Worm (Caenorhabditis elegans) whole organism, L2 larva: ENCODE data around the gene vps-54.

Source experiments
- C34F6.9 ChIP-seq: fragments of 150-350 bp; optimal IDR thresholded peaks from 2 replicates; lab custom pipeline; 2014; ENCODE audit warnings: missing biosample characterization, missing genetic modification characterization
- F13H6.1 ChIP-seq: sonication (generic microtip); optimal IDR thresholded peaks from 2 replicates; lab custom pipeline; 2016; ENCODE audit warnings: missing genetic modification characterization, missing compliant biosample characterization
- R02D3.7 ChIP-seq: fragments of 150-350 bp; optimal IDR thresholded peaks from 2 replicates; lab custom pipeline; 2014; ENCODE audit warnings: missing biosample characterization, missing genetic modification characterization
- Y55F3AM.14 ChIP-seq: fragments of 200-800 bp; sonication (Bioruptor generic); optimal IDR thresholded peaks from 2 replicates; lab custom pipeline; 2018; ENCODE audit warnings: mild to moderate bottlenecking, missing genetic modification characterization, missing compliant biosample characterization
- ZK546.5 ChIP-seq: sonication (generic microtip); optimal IDR thresholded peaks from 2 replicates; lab custom pipeline; 2017; ENCODE audit warnings: missing biosample characterization, missing genetic modification characterization
- alr-1 ChIP-seq: fragments of 150-350 bp; optimal IDR thresholded peaks from 2 replicates; lab custom pipeline; 2014; ENCODE audit warnings: missing biosample characterization, missing genetic modification characterization
- aly-2 ChIP-seq: fragments of 150-350 bp; optimal IDR thresholded peaks from 2 replicates; lab custom pipeline; 2014; ENCODE audit warnings: missing biosample characterization, missing genetic modification characterization
- ama-1 ChIP-seq: fragments of 150-350 bp; optimal IDR thresholded peaks from 2 replicates; lab custom pipeline; 2018; ENCODE audit warnings: inconsistent platforms
- blmp-1 ChIP-seq: sonication (generic microtip); optimal IDR thresholded peaks from 2 replicates; lab custom pipeline; 2017; ENCODE audit warnings: missing genetic modification characterization, mild to moderate bottlenecking, missing compliant biosample characterization, antibody characterized with exemption, moderate library complexity; ENCODE audit not compliant: insufficient read depth
- ceh-82 ChIP-seq: fragments of 150-350 bp; optimal IDR thresholded peaks from 2 replicates; lab custom pipeline; 2014; ENCODE audit warnings: missing biosample characterization, missing genetic modification characterization
- crh-2 ChIP-seq: sonication (generic microtip); optimal IDR thresholded peaks from 2 replicates; lab custom pipeline; 2017; ENCODE audit warnings: missing biosample characterization, missing genetic modification characterization
- dmd-4 ChIP-seq: sonication (generic microtip); optimal IDR thresholded peaks from 2 replicates; lab custom pipeline; 2017; ENCODE audit warnings: missing biosample characterization, missing genetic modification characterization
- elt-1 ChIP-seq: fragments of 150-350 bp; optimal IDR thresholded peaks from 2 replicates; lab custom pipeline; 2014; ENCODE audit warnings: missing biosample characterization, missing genetic modification characterization
- elt-3 ChIP-seq: sonication (generic microtip); optimal IDR thresholded peaks from 2 replicates; lab custom pipeline; 2017; ENCODE audit warnings: missing biosample characterization, missing genetic modification characterization
- fos-1 ChIP-seq: fragments of 150-350 bp; optimal IDR thresholded peaks from 2 replicates; lab custom pipeline; 2014; ENCODE audit warnings: missing biosample characterization, missing genetic modification characterization
- gmeb-1 ChIP-seq: fragments of 150-350 bp; optimal IDR thresholded peaks from 2 replicates; lab custom pipeline; 2014; ENCODE audit warnings: missing biosample characterization, missing genetic modification characterization
- lin-11 ChIP-seq: fragments of 150-350 bp; sonication (generic microtip); optimal IDR thresholded peaks from 2 replicates; lab custom pipeline; 2014; ENCODE audit warnings: missing biosample characterization, missing genetic modification characterization, inconsistent platforms, mixed read lengths
- lin-13 ChIP-seq: fragments of 150-350 bp; optimal IDR thresholded peaks from 2 replicates; lab custom pipeline; 2014; ENCODE audit warnings: missing biosample characterization, missing genetic modification reagents, missing genetic modification characterization
- lin-39 ChIP-seq: fragments of 150-350 bp; optimal IDR thresholded peaks from 2 replicates; lab custom pipeline; 2014; ENCODE audit warnings: missing biosample characterization, missing genetic modification reagents, missing genetic modification characterization
- lsy-2 ChIP-seq, 2 experiments: fragments of 150-350 bp in 1 of 2; sonication (generic microtip) in 1 of 2; optimal IDR thresholded peaks; 2 replicates each; lab custom pipeline; 2014 to 2017; ENCODE audit warnings: missing biosample characterization in 2 of 2, missing genetic modification characterization in 2 of 2
- mab-5 ChIP-seq: fragments of 150-350 bp; optimal IDR thresholded peaks from 2 replicates; lab custom pipeline; 2014; ENCODE audit warnings: missing biosample characterization, missing genetic modification characterization
- mdl-1 ChIP-seq, 2 experiments: fragments of 150-350 bp in 1 of 2; sonication (generic microtip) in 1 of 2; optimal IDR thresholded peaks; 2 replicates each; lab custom pipeline; 2017; ENCODE audit warnings: missing biosample characterization in 2 of 2, missing genetic modification characterization in 2 of 2
- nhr-10 ChIP-seq: sonication (generic microtip); optimal IDR thresholded peaks from 2 replicates; lab custom pipeline; 2017; ENCODE audit warnings: missing biosample characterization, missing genetic modification characterization
- nhr-11 ChIP-seq: fragments of 150-350 bp; optimal IDR thresholded peaks from 2 replicates; lab custom pipeline; 2014; ENCODE audit warnings: missing biosample characterization, missing genetic modification characterization
- nhr-12 ChIP-seq: fragments of 150-350 bp; optimal IDR thresholded peaks from 2 replicates; lab custom pipeline; 2014; ENCODE audit warnings: missing biosample characterization, missing genetic modification characterization
- nhr-129 ChIP-seq: fragments of 150-350 bp; optimal IDR thresholded peaks from 2 replicates; lab custom pipeline; 2014; ENCODE audit warnings: missing biosample characterization, missing genetic modification characterization
- nhr-21 ChIP-seq: fragments of 150-350 bp; optimal IDR thresholded peaks from 2 replicates; lab custom pipeline; 2014; ENCODE audit warnings: missing biosample characterization, missing genetic modification characterization
- nhr-23 ChIP-seq: fragments of 150-350 bp; optimal IDR thresholded peaks from 2 replicates; lab custom pipeline; 2014; ENCODE audit warnings: missing biosample characterization, missing genetic modification reagents, missing genetic modification characterization
- nhr-237 ChIP-seq: fragments of 150-350 bp; optimal IDR thresholded peaks from 2 replicates; lab custom pipeline; 2014; ENCODE audit warnings: missing biosample characterization, missing genetic modification characterization
- nhr-25 ChIP-seq: fragments of 150-350 bp; sonication (generic microtip); optimal IDR thresholded peaks from 3 replicates; lab custom pipeline; 2014; ENCODE audit warnings: missing biosample characterization, missing genetic modification characterization
- nhr-77 ChIP-seq: fragments of 150-350 bp; optimal IDR thresholded peaks from 2 replicates; lab custom pipeline; 2014; ENCODE audit warnings: missing biosample characterization, missing genetic modification characterization
- sem-4 ChIP-seq: fragments of 150-350 bp; optimal IDR thresholded peaks from 2 replicates; lab custom pipeline; 2014; ENCODE audit warnings: missing biosample characterization, missing genetic modification reagents, missing genetic modification characterization
- skn-1 ChIP-seq: sonication (generic microtip); optimal IDR thresholded peaks from 2 replicates; lab custom pipeline; 2017; ENCODE audit warnings: missing biosample characterization, missing genetic modification characterization
- sma-3 ChIP-seq: sonication (generic microtip); optimal IDR thresholded peaks from 2 replicates; lab custom pipeline; 2016; ENCODE audit warnings: missing genetic modification reagents, missing genetic modification characterization, missing compliant biosample characterization
- sma-9 ChIP-seq, 2 experiments: fragments of 150-350 bp in 1 of 2; sonication (generic microtip) in 1 of 2; optimal IDR thresholded peaks; 2 replicates each; lab custom pipeline; 2014 to 2016; ENCODE audit warnings: missing genetic modification characterization in 2 of 2, mild to moderate bottlenecking in 1 of 2, missing biosample characterization in 1 of 2, missing compliant biosample characterization in 1 of 2, missing genetic modification reagents in 1 of 2, moderate library complexity in 1 of 2
- unc-55 ChIP-seq: fragments of 150-350 bp; sonication (generic microtip); optimal IDR thresholded peaks from 3 replicates; lab custom pipeline; 2014; ENCODE audit warnings: missing biosample characterization, missing genetic modification reagents, missing genetic modification characterization
- unc-62 ChIP-seq: fragments of 150-350 bp; optimal IDR thresholded peaks from 2 replicates; lab custom pipeline; 2014; ENCODE audit warnings: missing biosample characterization, missing genetic modification reagents, missing genetic modification characterization
- zag-1 ChIP-seq: fragments of 150-350 bp; optimal IDR thresholded peaks from 2 replicates; lab custom pipeline; 2014; ENCODE audit warnings: missing biosample characterization, missing genetic modification characterization
- ztf-1 ChIP-seq: fragments of 200-800 bp; sonication (Bioruptor generic); conservative IDR thresholded peaks from 2 replicates; pipeline ENCODE4 v1.3.6; 2022; ENCODE audit warnings: missing genetic modification characterization, missing compliant biosample characterization
- ztf-11 ChIP-seq: sonication (generic microtip); optimal IDR thresholded peaks from 2 replicates; lab custom pipeline; 2017; ENCODE audit warnings: missing biosample characterization, missing genetic modification characterization
- ztf-4 ChIP-seq: fragments of 150-350 bp; optimal IDR thresholded peaks from 2 replicates; lab custom pipeline; 2014; ENCODE audit warnings: missing biosample characterization, missing genetic modification characterization

vps-54 gene

ce11 chrV:10536095-10536691 is 40.0 kb downstream of the vps-54 start, which contains the start of gene ppm-1.A:
ppm-1.A (minus strand) TSS chrV:10536388.
- no peak for TF ChIP-seq elt-1 (tag; lab: Kevin White, UChicago)
- TF ChIP-seq ZK546.5 (tag; lab: Kevin White, UChicago), result no peak
- peak in 1 of 2 experiments; percentile 1 for TF ChIP-seq lsy-2 (tag; optimal IDR thresholded peaks at IDR 0.05; lab: Kevin White, UChicago)
- TF ChIP-seq fos-1 (tag; lab: Kevin White, UChicago), result peak; percentile 0
- TF ChIP-seq ama-1 (lab: Kevin White, UChicago), result peak; percentile 14
- TF ChIP-seq nhr-237 (tag; lab: Kevin White, UChicago), result no peak
- TF ChIP-seq nhr-11, result no peak
- no peak for TF ChIP-seq ztf-4 (tag; lab: Kevin White, UChicago)
- TF ChIP-seq lin-39 (tag; lab: Kevin White, UChicago), result no peak
- no peak for TF ChIP-seq R02D3.7
- TF ChIP-seq sem-4 (tag; lab: Kevin White, UChicago), result no peak
- no peak for TF ChIP-seq C34F6.9 (tag; lab: Kevin White, UChicago)
- TF ChIP-seq lin-11 (tag; lab: Kevin White, UChicago), result peak; percentile 10
- no peak for TF ChIP-seq nhr-77 (tag; lab: Kevin White, UChicago)
- no peak for TF ChIP-seq Y55F3AM.14
- TF ChIP-seq nhr-129 (tag; lab: Kevin White, UChicago), result peak; percentile 46
- TF ChIP-seq nhr-21 (tag; lab: Kevin White, UChicago), result no peak
- TF ChIP-seq elt-3, result no peak
- no peak for TF ChIP-seq unc-55
- TF ChIP-seq zag-1 (tag; lab: Kevin White, UChicago), result no peak
- TF ChIP-seq lin-13, result no peak
- TF ChIP-seq alr-1, result no peak
- peak; percentile 1 for TF ChIP-seq sma-9 (GFP tag; optimal IDR thresholded peaks at IDR 0.05; lab: Kevin White, UChicago)
- no peak for TF ChIP-seq sma-9 (tag; optimal IDR thresholded peaks at IDR 0.05; lab: Kevin White, UChicago)
- no peak for TF ChIP-seq dmd-4 (tag; lab: Kevin White, UChicago)
- TF ChIP-seq nhr-12 (tag; lab: Kevin White, UChicago), result no peak
- TF ChIP-seq gmeb-1 (tag; lab: Kevin White, UChicago), result peak; percentile 52
- TF ChIP-seq F13H6.1 (tag; lab: Kevin White, UChicago), result no peak
- peak; percentile 1 for TF ChIP-seq sma-3 (GFP tag; lab: Kevin White, UChicago)
- TF ChIP-seq mdl-1 (tag; optimal IDR thresholded peaks at IDR 0.05; lab: Kevin White, UChicago), result no peak
- no peak for TF ChIP-seq aly-2 (tag; lab: Kevin White, UChicago)
- no peak for TF ChIP-seq nhr-23 (tag; lab: Kevin White, UChicago)
- peak; percentile 39 for TF ChIP-seq nhr-25 (tag; lab: Kevin White, UChicago)
- no peak for TF ChIP-seq nhr-10 (tag; lab: Kevin White, UChicago)
- no peak for TF ChIP-seq unc-62 (GFP tag; lab: Kevin White, UChicago)
- TF ChIP-seq ztf-11 (tag; lab: Kevin White, UChicago), result no peak
- TF ChIP-seq blmp-1, result peak; percentile 33
- peak; percentile 42 for TF ChIP-seq crh-2
- no peak for TF ChIP-seq ceh-82 (tag; lab: Kevin White, UChicago)

- TF ChIP-seq nhr-25 (tag; lab: Kevin White, UChicago) (peak; percentile 6), nhr-129 (tag; lab: Kevin White, UChicago) (peak; percentile 41), C34F6.9 (tag; lab: Kevin White, UChicago) (peak; percentile 41), F13H6.1 (tag; lab: Kevin White, UChicago) (peak; percentile 28), ama-1 (lab: Kevin White, UChicago) (peak; percentile 62), ztf-1 (no peak), Y55F3AM.14 (no peak), fos-1 (tag; lab: Kevin White, UChicago) (peak; percentile 53), lsy-2 (tag; optimal IDR thresholded peaks at IDR 0.05; lab: Kevin White, UChicago) (peak in 1 of 2 experiments; percentile 10), unc-55 (peak; percentile 6), lin-13 (peak; percentile 28), skn-1 (tag; lab: Kevin White, UChicago) (peak; percentile 27), mab-5 (tag; lab: Kevin White, UChicago) (no peak), crh-2 (peak; percentile 33), ztf-4 (tag; lab: Kevin White, UChicago) (peak; percentile 30), mdl-1 (tag; optimal IDR thresholded peaks at IDR 0.05; lab: Kevin White, UChicago) (peak in 1 of 2 experiments; percentile 12)
- TF ChIP-seq, all 48 proteins: peak for 13
Measured at ce11 chrV:10535325-10535724, 40.9 kb downstream of the vps-54 start.
